Fruit fly (Drosophila melanogaster) whole organism, prepupa: ENCODE data around the gene nkt.

Experiments
- Blimp-1 ChIP-seq: fragments of 200-800 bp; sonication (Bioruptor generic); optimal IDR thresholded peaks from 3 replicates; lab custom pipeline; 2017; ENCODE audit warnings: missing biosample characterization, missing genetic modification characterization, mild to moderate bottlenecking, moderate library complexity, missing genetic modification reagents
- CG10631 ChIP-seq: fragments of 200-800 bp; sonication (Bioruptor generic); optimal IDR thresholded peaks from 2 replicates; lab custom pipeline; 2016; ENCODE audit warnings: missing biosample characterization, missing genetic modification characterization
- CG11762 ChIP-seq: fragments of 200-800 bp; sonication (Bioruptor generic); optimal IDR thresholded peaks from 3 replicates; lab custom pipeline; 2016; ENCODE audit warnings: missing biosample characterization, missing genetic modification characterization; ENCODE audit not compliant: insufficient read depth
- CG1621 ChIP-seq: fragments of 200-800 bp; sonication (Bioruptor generic); optimal IDR thresholded peaks from 3 replicates; lab custom pipeline; 2018; ENCODE audit warnings: missing biosample characterization, mild to moderate bottlenecking, missing genetic modification characterization
- CG16779 ChIP-seq: fragments of 200-800 bp; sonication (Bioruptor generic); optimal IDR thresholded peaks from 3 replicates; lab custom pipeline; 2017; ENCODE audit warnings: missing biosample characterization, mild to moderate bottlenecking, missing genetic modification characterization
- CG3032 ChIP-seq: fragments of 200-800 bp; optimal IDR thresholded peaks from 2 replicates; lab custom pipeline; 2019; ENCODE audit warnings: missing biosample characterization, mild to moderate bottlenecking, missing genetic modification characterization, moderate library complexity
- CG31627 ChIP-seq: fragments of 200-800 bp; sonication (Bioruptor generic); optimal IDR thresholded peaks from 3 replicates; lab custom pipeline; 2016; ENCODE audit warnings: missing biosample characterization, missing genetic modification characterization
- CG34406 ChIP-seq: fragments of 200-800 bp; sonication (Bioruptor generic); optimal IDR thresholded peaks from 3 replicates; lab custom pipeline; 2016; ENCODE audit warnings: missing biosample characterization, missing genetic modification characterization
- CG3919 ChIP-seq: fragments of 200-800 bp; sonication (Bioruptor generic); optimal IDR thresholded peaks from 3 replicates; lab custom pipeline; 2016; ENCODE audit warnings: missing biosample characterization, missing genetic modification characterization
- CG6163 ChIP-seq: fragments of 200-800 bp; sonication (Bioruptor generic); IDR thresholded peaks from 3 replicates; pipeline ENCODE4 v1.3.6; 2022; ENCODE audit warnings: missing biosample characterization, missing genetic modification characterization
- CG6276 ChIP-seq: fragments of 200-800 bp; sonication (Bioruptor generic); optimal IDR thresholded peaks from 2 replicates; lab custom pipeline; 2017; ENCODE audit warnings: missing biosample characterization, mild to moderate bottlenecking, missing genetic modification characterization
- CG6792 ChIP-seq: fragments of 200-800 bp; sonication (Bioruptor generic); optimal IDR thresholded peaks from 3 replicates; lab custom pipeline; 2016; ENCODE audit warnings: missing biosample characterization, missing genetic modification characterization
- CG6808 ChIP-seq: fragments of 200-800 bp; sonication (Bioruptor generic); optimal IDR thresholded peaks from 3 replicates; lab custom pipeline; 2017; ENCODE audit warnings: missing biosample characterization, missing genetic modification characterization, mild to moderate bottlenecking, moderate library complexity, missing genetic modification reagents
- CG6854 ChIP-seq: fragments of 200-800 bp; sonication (Bioruptor generic); optimal IDR thresholded peaks from 2 replicates; lab custom pipeline; 2017; ENCODE audit warnings: missing biosample characterization, mild to moderate bottlenecking, missing genetic modification characterization
- CG8119 ChIP-seq: fragments of 200-800 bp; sonication (Bioruptor generic); IDR thresholded peaks from 3 replicates; pipeline ENCODE4 v1.3.6; 2022; ENCODE audit warnings: missing biosample characterization, missing genetic modification characterization
- CG8319 ChIP-seq: fragments of 200-800 bp; sonication (Bioruptor generic); optimal IDR thresholded peaks from 3 replicates; lab custom pipeline; 2016; ENCODE audit warnings: missing biosample characterization, missing genetic modification characterization
- CG9139 ChIP-seq: fragments of 200-800 bp; sonication (Bioruptor generic); optimal IDR thresholded peaks from 3 replicates; lab custom pipeline; 2017; ENCODE audit warnings: missing biosample characterization, mild to moderate bottlenecking, missing genetic modification characterization
- Eip75B ChIP-seq: fragments of 200-800 bp; sonication (Bioruptor generic); optimal IDR thresholded peaks from 3 replicates; lab custom pipeline; 2016; ENCODE audit warnings: missing biosample characterization, missing genetic modification characterization
- Eip78C ChIP-seq: fragments of 200-800 bp; sonication (Bioruptor generic); peaks from one replicate; lab custom pipeline; 2016; ENCODE audit warnings: missing biosample characterization, missing genetic modification characterization
- Ets21C ChIP-seq: fragments of 200-800 bp; sonication (Bioruptor generic); optimal IDR thresholded peaks from 3 replicates; lab custom pipeline; 2016; ENCODE audit warnings: missing biosample characterization, missing genetic modification characterization
- Ets96B ChIP-seq: fragments of 200-800 bp; optimal IDR thresholded peaks from 2 replicates; lab custom pipeline; 2019; ENCODE audit warnings: missing biosample characterization, mild to moderate bottlenecking, missing genetic modification characterization, moderate library complexity
- Gug ChIP-seq: fragments of 200-800 bp; sonication (Bioruptor generic); IDR thresholded peaks from 2 replicates; pipeline ENCODE4 v1.3.6; 2022; ENCODE audit warnings: missing biosample characterization, missing genetic modification characterization
- Hr38 ChIP-seq: sonication (Bioruptor generic); optimal IDR thresholded peaks from 2 replicates; lab custom pipeline; 2016; ENCODE audit warnings: missing biosample characterization, missing genetic modification characterization
- Hr39 ChIP-seq: fragments of 200-800 bp; sonication (Bioruptor generic); optimal IDR thresholded peaks from 2 replicates; lab custom pipeline; 2016; ENCODE audit warnings: missing biosample characterization, missing genetic modification characterization
- Hr4 ChIP-seq: fragments of 200-800 bp; sonication (Bioruptor generic); optimal IDR thresholded peaks from 3 replicates; lab custom pipeline; 2016; ENCODE audit warnings: missing biosample characterization, missing genetic modification characterization
- Met ChIP-seq: fragments of 200-800 bp; sonication (Bioruptor generic); optimal IDR thresholded peaks from 3 replicates; lab custom pipeline; 2016; ENCODE audit warnings: missing biosample characterization, missing genetic modification characterization
- Smox ChIP-seq: fragments of 200-800 bp; sonication (Bioruptor generic); optimal IDR thresholded peaks from 3 replicates; lab custom pipeline; 2016; ENCODE audit warnings: missing biosample characterization, missing genetic modification characterization
- Sox102F ChIP-seq: fragments of 200-800 bp; sonication (Bioruptor generic); optimal IDR thresholded peaks from 2 replicates; lab custom pipeline; 2016; ENCODE audit warnings: missing biosample characterization, mild to moderate bottlenecking, missing genetic modification characterization
- Sox14 ChIP-seq: fragments of 200-800 bp; sonication (Bioruptor generic); optimal IDR thresholded peaks from 3 replicates; lab custom pipeline; 2016; ENCODE audit warnings: missing biosample characterization, missing genetic modification characterization
- Sox15 ChIP-seq: fragments of 200-800 bp; sonication (Bioruptor generic); optimal IDR thresholded peaks from 3 replicates; lab custom pipeline; 2016; ENCODE audit warnings: missing biosample characterization, missing genetic modification characterization
- achi ChIP-seq: fragments of 200-800 bp; sonication (Bioruptor generic); optimal IDR thresholded peaks from 3 replicates; lab custom pipeline; 2016; ENCODE audit warnings: missing biosample characterization, missing genetic modification characterization
- acj6 ChIP-seq: fragments of 200-800 bp; sonication (Bioruptor generic); optimal IDR thresholded peaks from 3 replicates; lab custom pipeline; 2016; ENCODE audit warnings: missing biosample characterization, missing genetic modification characterization
- cyc ChIP-seq: fragments of 200-800 bp; sonication (Bioruptor generic); optimal IDR thresholded peaks from 3 replicates; lab custom pipeline; 2016; ENCODE audit warnings: missing biosample characterization, missing genetic modification characterization
- esn ChIP-seq: fragments of 200-800 bp; sonication (Bioruptor generic); optimal IDR thresholded peaks from 2 replicates; lab custom pipeline; 2016; ENCODE audit warnings: missing biosample characterization, mild to moderate bottlenecking, missing genetic modification characterization, moderate library complexity
- fd85E ChIP-seq: fragments of 200-800 bp; sonication (Bioruptor generic); optimal IDR thresholded peaks from 3 replicates; lab custom pipeline; 2016; ENCODE audit warnings: missing biosample characterization, missing genetic modification characterization
- fkh ChIP-seq: fragments of 200-800 bp; sonication (Bioruptor generic); optimal IDR thresholded peaks from 3 replicates; lab custom pipeline; 2017; ENCODE audit warnings: missing biosample characterization, mild to moderate bottlenecking, missing genetic modification characterization, moderate library complexity
- lz ChIP-seq: fragments of 200-800 bp; sonication (Bioruptor generic); optimal IDR thresholded peaks from 3 replicates; lab custom pipeline; 2016; ENCODE audit warnings: missing biosample characterization, missing genetic modification characterization
- net ChIP-seq: fragments of 200-800 bp; sonication (Bioruptor generic); optimal IDR thresholded peaks from 3 replicates; lab custom pipeline; 2016; ENCODE audit warnings: missing biosample characterization, missing genetic modification characterization
- pdm3 ChIP-seq: fragments of 200-800 bp; sonication (Bioruptor generic); optimal IDR thresholded peaks from 3 replicates; lab custom pipeline; 2016; ENCODE audit warnings: missing biosample characterization, missing genetic modification characterization
- spab ChIP-seq: fragments of 200-800 bp; sonication (Bioruptor generic); optimal IDR thresholded peaks from 2 replicates; lab custom pipeline; 2017; ENCODE audit warnings: missing biosample characterization, mild to moderate bottlenecking, missing genetic modification characterization, missing genetic modification reagents
- svp ChIP-seq: fragments of 200-800 bp; sonication (Bioruptor generic); peaks from one replicate; lab custom pipeline; 2016; ENCODE audit warnings: missing biosample characterization, missing genetic modification characterization
- topi ChIP-seq: fragments of 200-800 bp; sonication (Bioruptor generic); optimal IDR thresholded peaks from 3 replicates; lab custom pipeline; 2016; ENCODE audit warnings: missing biosample characterization, missing genetic modification characterization

nkt gene

DNA sequence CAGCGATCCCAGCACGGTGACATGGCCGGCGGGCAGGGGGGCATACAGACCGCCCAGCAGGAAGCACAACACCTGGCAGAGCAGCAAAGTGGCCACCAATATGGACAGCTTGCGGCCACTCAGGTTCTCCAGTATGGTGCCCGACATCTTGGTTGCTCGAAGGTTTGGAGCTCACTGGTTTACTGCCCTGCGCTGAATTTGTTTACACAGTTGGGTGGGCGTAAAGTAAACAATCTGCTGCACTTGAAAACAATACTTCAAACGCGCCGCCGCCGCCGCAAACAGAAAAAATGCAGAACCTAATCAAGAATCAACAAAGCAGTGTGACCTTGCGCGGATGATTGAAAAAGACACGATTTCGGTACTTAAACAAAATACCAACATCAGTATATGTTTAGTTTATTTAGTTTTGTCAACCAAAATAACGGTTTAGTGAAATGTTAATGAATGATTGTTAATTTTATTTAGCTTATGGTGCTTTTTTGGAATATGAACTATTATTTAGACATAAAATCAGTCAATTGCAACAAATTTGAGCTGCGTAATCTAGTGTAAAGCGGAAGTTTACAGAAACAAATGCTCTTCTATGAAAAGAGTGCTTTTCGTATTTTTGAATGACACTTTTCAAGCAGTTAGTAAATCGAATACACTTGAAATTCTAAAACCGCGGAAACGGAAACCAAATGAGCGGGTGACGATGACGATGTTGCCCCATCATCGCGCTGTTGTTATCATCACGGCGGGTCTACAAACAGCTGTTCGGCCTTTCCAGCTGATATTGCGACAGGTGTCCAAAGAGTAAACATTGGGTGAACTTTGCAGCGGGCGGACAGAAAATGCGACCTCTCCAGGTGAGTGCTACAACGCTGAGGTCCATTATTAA lies 31.6 kb upstream of the nkt start, which contains the start of the genes wls and Adck5 (continued):
- TF ChIP-seq CG6808 (GFP tag; lab: Kevin White, UChicago) (peak; percentile 32), CG6854 (GFP tag; lab: Kevin White, UChicago) (peak; percentile 67), acj6 (no peak), CG11762 (GFP tag; lab: Kevin White, UChicago) (peak; percentile 6), Sox102F (GFP tag; lab: Kevin White, UChicago) (peak; percentile 70), Ets96B (no peak), Sox14 (GFP tag; lab: Kevin White, UChicago) (no peak), net (GFP tag; lab: Kevin White, UChicago) (peak; percentile 76), Blimp-1 (GFP tag; lab: Kevin White, UChicago) (peak; percentile 62), topi (GFP tag; lab: Kevin White, UChicago) (peak; percentile 66), achi (GFP tag; lab: Kevin White, UChicago) (peak; percentile 77), CG6792 (GFP tag; lab: Kevin White, UChicago) (peak; percentile 59)

DNA sequence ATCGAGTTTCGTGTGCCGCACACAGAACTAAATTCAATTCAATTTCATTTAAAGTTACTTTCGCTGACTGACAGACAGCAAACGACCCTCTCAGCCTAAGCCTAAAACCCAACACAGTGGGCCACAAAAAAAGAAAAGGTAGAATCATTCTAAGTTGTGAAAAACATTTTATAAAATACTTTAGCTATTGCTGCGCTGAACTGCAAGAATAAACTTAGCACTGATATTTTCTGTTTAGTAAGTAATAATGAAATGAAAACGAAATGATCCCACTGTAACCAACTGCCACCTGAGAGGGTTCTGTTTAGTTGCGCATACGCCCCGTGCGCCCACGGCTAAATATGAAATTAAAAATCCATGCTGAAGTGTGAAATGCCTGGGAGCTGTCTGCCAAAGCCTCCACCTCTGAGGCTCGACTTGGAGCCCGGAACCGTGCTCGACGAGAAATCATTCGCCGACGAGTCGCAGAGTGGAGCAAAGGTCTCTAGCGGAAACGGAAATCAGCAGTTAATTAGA lies 28.0 kb upstream of the nkt start, which contains the start of gene CG14142:
Gene CG14142, plus strand, starts transcription at position 466 of the 516 bp plus-strand sequence.
- TF ChIP-seq esn: no peak
- TF ChIP-seq cyc (GFP tag; lab: Kevin White, UChicago): no peak
- no peak for TF ChIP-seq CG34406 (GFP tag; lab: Kevin White, UChicago)
- TF ChIP-seq Hr4 (GFP tag; lab: Kevin White, UChicago): no peak
- TF ChIP-seq Sox15 (GFP tag; lab: Kevin White, UChicago): no peak
- TF ChIP-seq CG11762 (GFP tag; lab: Kevin White, UChicago): no peak
- peak; percentile 4 for TF ChIP-seq pdm3 (GFP tag; lab: Kevin White, UChicago)
- no peak for TF ChIP-seq CG8119 (GFP tag; lab: Robert Waterston, UW)
- 0 out of 3 replicates have a peak, but pooled peaks have one; percentile 36 for TF ChIP-seq CG6163
- no peak for TF ChIP-seq Sox14 (GFP tag; lab: Kevin White, UChicago)
- peak; percentile 69 for TF ChIP-seq Eip78C (GFP tag; lab: Kevin White, UChicago)
- no peak for TF ChIP-seq Eip75B (GFP tag; lab: Kevin White, UChicago)
- no peak for TF ChIP-seq CG6792 (GFP tag; lab: Kevin White, UChicago)
- no peak for TF ChIP-seq Met (GFP tag; lab: Kevin White, UChicago)
- TF ChIP-seq CG10631 (GFP tag; lab: Kevin White, UChicago): no peak
- TF ChIP-seq CG9139 (GFP tag; lab: Kevin White, UChicago): no peak
- TF ChIP-seq acj6: no peak

DNA sequence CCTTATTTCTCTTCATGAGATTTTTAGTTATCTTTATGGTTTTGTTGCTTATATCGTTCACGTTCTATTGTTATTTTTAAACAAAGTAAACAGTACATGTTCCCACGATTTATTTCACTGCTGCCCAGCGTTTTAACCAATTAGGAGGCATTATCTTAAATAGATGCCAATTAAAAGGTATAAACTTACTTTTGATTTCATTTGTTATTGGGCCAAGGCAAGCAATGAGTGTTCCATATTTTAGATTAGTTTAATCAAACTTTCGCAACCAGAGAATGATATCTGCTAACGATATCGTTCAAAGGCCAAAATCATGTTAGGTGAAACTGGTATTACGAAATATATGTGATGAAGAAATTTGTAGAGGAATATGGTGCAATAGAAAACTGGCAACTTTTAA lies 18.2 kb upstream of the nkt start:
- TF ChIP-seq CG34406 (GFP tag; lab: Kevin White, UChicago) (no peak), cyc (GFP tag; lab: Kevin White, UChicago) (no peak), Ets21C (GFP tag; lab: Kevin White, UChicago) (no peak), Hr38 (GFP tag; lab: Kevin White, UChicago) (no peak), esn (no peak), CG9139 (GFP tag; lab: Kevin White, UChicago) (no peak), fkh (GFP tag; lab: Kevin White, UChicago) (no peak), CG3032 (tag; lab: Kevin White, UChicago) (no peak), Smox (no peak), CG1621 (tag; lab: Kevin White, UChicago) (no peak), Hr4 (GFP tag; lab: Kevin White, UChicago) (no peak), Sox102F (GFP tag; lab: Kevin White, UChicago) (no peak), Ets96B (no peak)

DNA sequence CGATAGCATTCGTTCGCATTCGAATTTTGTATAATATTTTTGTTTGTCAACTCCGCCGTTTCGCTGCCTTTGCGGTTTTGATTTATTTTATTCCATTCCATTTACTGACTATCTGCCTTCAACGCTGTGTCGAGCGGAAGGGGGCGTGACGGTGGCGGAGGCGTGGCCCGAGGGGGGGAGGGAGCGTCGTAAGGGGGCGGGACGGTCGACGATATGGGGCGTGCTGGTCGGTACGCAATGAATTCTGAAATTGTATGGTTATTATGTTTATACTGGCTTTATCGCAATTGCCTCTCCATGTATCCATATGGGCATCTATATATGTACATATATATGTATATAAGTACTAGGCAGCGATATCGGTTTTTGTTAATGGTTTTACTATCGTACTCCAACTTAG lies 17.2 kb upstream of the nkt start:
- TF ChIP-seq fd85E (GFP tag; lab: Kevin White, UChicago) (no peak), CG6163 (no peak), CG6276 (no peak), CG16779 (tag; lab: Kevin White, UChicago) (no peak), lz (GFP tag; lab: Kevin White, UChicago) (no peak), Sox15 (GFP tag; lab: Kevin White, UChicago) (no peak), Hr39 (GFP tag; lab: Kevin White, UChicago) (no peak), CG31627 (no peak), Eip78C (GFP tag; lab: Kevin White, UChicago) (no peak), topi (GFP tag; lab: Kevin White, UChicago) (no peak), spab (GFP tag; lab: Kevin White, UChicago) (no peak), Gug (GFP tag; lab: Robert Waterston, UW) (no peak), CG6808 (GFP tag; lab: Kevin White, UChicago) (no peak), achi (GFP tag; lab: Kevin White, UChicago) (no peak), Sox14 (GFP tag; lab: Kevin White, UChicago) (no peak), CG3919 (GFP tag; lab: Kevin White, UChicago) (no peak), svp (GFP tag; lab: Kevin White, UChicago) (no peak), CG8319 (GFP tag; lab: Kevin White, UChicago) (no peak)
